Worm (Caenorhabditis elegans): ENCODE measurements around the gene grsp-4.

ce11 chrV:7604858-7605257, 19.9 kb upstream of the grsp-4 start, which contains the start of gene clec-213:
- TF ChIP-seq M03D4.4 (tag; optimal IDR thresholded peaks at IDR 0.05): no peak
- no peak for TF ChIP-seq ham-2 (GFP tag; optimal IDR thresholded peaks at IDR 0.05)
- TF ChIP-seq nhr-12 (tag; optimal IDR thresholded peaks at IDR 0.05): no peak
- TF ChIP-seq unc-39 (tag; optimal IDR thresholded peaks at IDR 0.05): no peak
- no peak for TF ChIP-seq ztf-11 (tag; optimal IDR thresholded peaks at IDR 0.05)
- TF ChIP-seq nhr-237 (tag; optimal IDR thresholded peaks at IDR 0.05): no peak
- no peak for TF ChIP-seq lin-13 (tag; optimal IDR thresholded peaks at IDR 0.05)
- no peak for TF ChIP-seq lsy-2 (tag; optimal IDR thresholded peaks at IDR 0.05)
- TF ChIP-seq ceh-39 (tag; optimal IDR thresholded peaks at IDR 0.05): no peak
- TF ChIP-seq blmp-1 (tag; optimal IDR thresholded peaks at IDR 0.05): no peak

Measured in whole organism, mixed stage, embryonic.